Fruit fly (Drosophila melanogaster): ENCODE data around the gene Sec5.
A peak's percentile ranks its signal among the peaks of the same experiment; 100 is the strongest.

- TF ChIP-seq pdm3 (GFP tag; optimal IDR thresholded peaks at IDR 0.05) (no peak), fd59A (GFP tag; optimal IDR thresholded peaks at IDR 0.05) (no peak), salr (GFP tag; optimal IDR thresholded peaks at IDR 0.05) (no peak), Hr4 (GFP tag; optimal IDR thresholded peaks at IDR 0.05) (no peak), CG32006 (GFP tag; optimal IDR thresholded peaks at IDR 0.05) (no peak), CG4318 (GFP tag; optimal IDR thresholded peaks at IDR 0.05) (no peak), CG10669 (GFP tag; optimal IDR thresholded peaks at IDR 0.05) (peak; percentile 2)
Measured at dm6 chr2L:3475168-3475567, 18.1 kb downstream of the Sec5 start.
